Worm (Caenorhabditis elegans) whole organism, late embryonic: ENCODE results near the gene bus-17.

ENCODE experiments used
- F13H6.1 ChIP-seq: sonication (generic microtip); optimal IDR thresholded peaks from 2 replicates; lab custom pipeline; 2016; ENCODE audit warnings: missing genetic modification characterization, missing compliant biosample characterization
- K02D7.2 ChIP-seq: sonication (generic microtip); optimal IDR thresholded peaks from 2 replicates; lab custom pipeline; 2017; ENCODE audit warnings: mild to moderate bottlenecking, missing genetic modification characterization, missing compliant biosample characterization
- T23F11.4 ChIP-seq: fragments of 200-800 bp; sonication (Bioruptor generic); optimal IDR thresholded peaks from 2 replicates; lab custom pipeline; 2018; ENCODE audit warnings: mild to moderate bottlenecking, missing genetic modification characterization, missing compliant biosample characterization
- Y22D7AL.16 ChIP-seq: sonication (generic microtip); optimal IDR thresholded peaks from 2 replicates; lab custom pipeline; 2016; ENCODE audit warnings: missing genetic modification characterization, missing compliant biosample characterization
- ahr-1 ChIP-seq: sonication (generic microtip); optimal IDR thresholded peaks from 2 replicates; lab custom pipeline; 2016; ENCODE audit warnings: missing genetic modification characterization, missing compliant biosample characterization
- ama-1 ChIP-seq: fragments of 150-350 bp; optimal IDR thresholded peaks from 2 replicates; lab custom pipeline; 2014
- ceh-18 ChIP-seq: sonication (generic microtip); optimal IDR thresholded peaks from 2 replicates; lab custom pipeline; 2016; ENCODE audit warnings: missing genetic modification characterization, missing compliant biosample characterization
- ceh-2 ChIP-seq: sonication (generic microtip); optimal IDR thresholded peaks from 2 replicates; lab custom pipeline; 2016; ENCODE audit warnings: missing genotype, missing genetic modification characterization, missing compliant biosample characterization
- ceh-22 ChIP-seq: sonication (generic microtip); optimal IDR thresholded peaks from 2 replicates; lab custom pipeline; 2017; ENCODE audit warnings: missing biosample characterization, missing genetic modification characterization
- ceh-30 ChIP-seq: fragments of 150-350 bp; optimal IDR thresholded peaks from 2 replicates; lab custom pipeline; 2014; ENCODE audit warnings: missing biosample characterization, missing genetic modification characterization
- ceh-34 ChIP-seq: sonication (generic microtip); optimal IDR thresholded peaks from 2 replicates; lab custom pipeline; 2016; ENCODE audit warnings: mild to moderate bottlenecking, missing genetic modification characterization, missing compliant biosample characterization
- ceh-45 ChIP-seq: fragments of 200-800 bp; sonication (Bioruptor generic); IDR thresholded peaks from 2 replicates; pipeline ENCODE4 v1.3.6; 2022; ENCODE audit warnings: missing genetic modification reagents, missing genetic modification characterization, missing compliant biosample characterization
- ceh-48 ChIP-seq: sonication (generic microtip); optimal IDR thresholded peaks from 2 replicates; lab custom pipeline; 2016; ENCODE audit warnings: missing genetic modification characterization, inconsistent platforms, missing compliant biosample characterization
- ceh-6 ChIP-seq: fragments of 200-800 bp; sonication (Bioruptor generic); optimal IDR thresholded peaks from 2 replicates; lab custom pipeline; 2018; ENCODE audit warnings: mild to moderate bottlenecking, missing genetic modification characterization, missing compliant biosample characterization
- ceh-9 ChIP-seq: sonication (generic microtip); optimal IDR thresholded peaks from 2 replicates; lab custom pipeline; 2016; ENCODE audit warnings: mild to moderate bottlenecking, missing genetic modification characterization, inconsistent platforms, missing compliant biosample characterization
- dmd-4 ChIP-seq: sonication (generic microtip); optimal IDR thresholded peaks from 2 replicates; lab custom pipeline; 2016; ENCODE audit warnings: borderline replicate concordance, missing genetic modification characterization, missing compliant biosample characterization
- dve-1 ChIP-seq: sonication (generic microtip); optimal IDR thresholded peaks from 2 replicates; lab custom pipeline; 2017; ENCODE audit warnings: antibody characterized with exemption, mild to moderate bottlenecking, missing genetic modification characterization, missing compliant biosample characterization
- elt-2 ChIP-seq: sonication (generic microtip); optimal IDR thresholded peaks from 2 replicates; lab custom pipeline; 2016; ENCODE audit warnings: missing genetic modification reagents, missing genetic modification characterization, missing compliant biosample characterization
- elt-4 ChIP-seq: sonication (generic microtip); optimal IDR thresholded peaks from 2 replicates; lab custom pipeline; 2016; ENCODE audit warnings: missing genetic modification characterization, missing compliant biosample characterization
- ets-4 ChIP-seq: sonication (generic microtip); optimal IDR thresholded peaks from 2 replicates; lab custom pipeline; 2016; ENCODE audit warnings: missing genetic modification characterization, missing compliant biosample characterization
- eyg-1 ChIP-seq: sonication (generic microtip); optimal IDR thresholded peaks from 2 replicates; lab custom pipeline; 2016; ENCODE audit warnings: missing genotype, missing genetic modification characterization, missing compliant biosample characterization
- fax-1 ChIP-seq: sonication (generic microtip); optimal IDR thresholded peaks from 2 replicates; lab custom pipeline; 2016; ENCODE audit warnings: missing genotype, missing genetic modification characterization, missing compliant biosample characterization
- fkh-10 ChIP-seq: fragments of 150-350 bp; optimal IDR thresholded peaks from 2 replicates; lab custom pipeline; 2014; ENCODE audit warnings: missing biosample characterization, missing genetic modification reagents, missing genetic modification characterization
- fkh-6 ChIP-seq: sonication (generic microtip); optimal IDR thresholded peaks from 2 replicates; lab custom pipeline; 2016; ENCODE audit warnings: missing genetic modification characterization, missing compliant biosample characterization
- gmeb-2 ChIP-seq: sonication (generic microtip); optimal IDR thresholded peaks from 2 replicates; lab custom pipeline; 2016; ENCODE audit warnings: missing genetic modification characterization, inconsistent platforms, missing compliant biosample characterization
- hlh-30 ChIP-seq: sonication (generic microtip); optimal IDR thresholded peaks from 2 replicates; lab custom pipeline; 2017; ENCODE audit warnings: antibody characterized with exemption, missing genetic modification characterization, missing compliant biosample characterization; ENCODE audit not compliant: insufficient read depth
- hlh-6 ChIP-seq: sonication (generic microtip); optimal IDR thresholded peaks from 2 replicates; lab custom pipeline; 2016; ENCODE audit warnings: missing genotype, missing genetic modification characterization, missing compliant biosample characterization
- hlh-8 ChIP-seq: sonication (generic microtip); optimal IDR thresholded peaks from 2 replicates; lab custom pipeline; 2016; ENCODE audit warnings: missing genotype, missing genetic modification characterization, missing compliant biosample characterization
- lim-6 ChIP-seq: sonication (generic microtip); optimal IDR thresholded peaks from 2 replicates; lab custom pipeline; 2016; ENCODE audit warnings: missing genetic modification characterization, missing compliant biosample characterization
- lin-11 ChIP-seq: fragments of 200-800 bp; sonication (Bioruptor generic); optimal IDR thresholded peaks from 2 replicates; lab custom pipeline; 2018; ENCODE audit warnings: mild to moderate bottlenecking, missing genetic modification characterization, missing compliant biosample characterization
- madf-2 ChIP-seq: sonication (generic microtip); optimal IDR thresholded peaks from 2 replicates; lab custom pipeline; 2017; ENCODE audit warnings: missing genetic modification characterization, missing compliant biosample characterization
- nfya-1 ChIP-seq: sonication (generic microtip); optimal IDR thresholded peaks from 2 replicates; lab custom pipeline; 2017; ENCODE audit warnings: missing genetic modification characterization, mild to moderate bottlenecking, missing compliant biosample characterization, antibody characterized with exemption, moderate library complexity
- nhr-11 ChIP-seq: fragments of 150-350 bp; optimal IDR thresholded peaks from 2 replicates; lab custom pipeline; 2014; ENCODE audit warnings: missing biosample characterization, missing genetic modification characterization
- nhr-232 ChIP-seq: sonication (generic microtip); optimal IDR thresholded peaks from 2 replicates; lab custom pipeline; 2016; ENCODE audit warnings: missing genetic modification characterization, missing compliant biosample characterization
- npax-4 ChIP-seq: sonication (generic microtip); optimal IDR thresholded peaks from 2 replicates; lab custom pipeline; 2016; ENCODE audit warnings: missing genetic modification characterization, missing compliant biosample characterization
- odd-2 ChIP-seq: sonication (generic microtip); optimal IDR thresholded peaks from 2 replicates; lab custom pipeline; 2017; ENCODE audit warnings: antibody characterized with exemption, mild to moderate bottlenecking, missing genetic modification characterization, missing compliant biosample characterization
- pag-3 ChIP-seq: sonication (generic microtip); optimal IDR thresholded peaks from 2 replicates; lab custom pipeline; 2016; ENCODE audit warnings: missing compliant biosample characterization, missing genetic modification characterization, borderline replicate concordance
- pat-9 ChIP-seq: fragments of 200-800 bp; sonication (Bioruptor generic); optimal IDR thresholded peaks from 2 replicates; lab custom pipeline; 2018; ENCODE audit warnings: mild to moderate bottlenecking, missing genetic modification characterization, moderate library complexity, missing compliant biosample characterization
- pax-1 ChIP-seq: fragments of 150-350 bp; optimal IDR thresholded peaks from 2 replicates; lab custom pipeline; 2014; ENCODE audit warnings: missing biosample characterization, missing genetic modification characterization
- pha-4 ChIP-seq: fragments of 150-350 bp; optimal IDR thresholded peaks from 2 replicates; lab custom pipeline; 2018; ENCODE audit warnings: missing biosample characterization, missing genetic modification reagents, missing genetic modification characterization
- pqm-1 ChIP-seq: sonication (generic microtip); optimal IDR thresholded peaks from 2 replicates; lab custom pipeline; 2016; ENCODE audit warnings: missing genetic modification characterization, missing compliant biosample characterization
- pros-1 ChIP-seq: fragments of 150-350 bp; optimal IDR thresholded peaks from 2 replicates; lab custom pipeline; 2014; ENCODE audit warnings: missing biosample characterization, missing genetic modification reagents, missing genetic modification characterization
- rnt-1 ChIP-seq: sonication (generic microtip); optimal IDR thresholded peaks from 2 replicates; lab custom pipeline; 2016; ENCODE audit warnings: missing genetic modification characterization, missing compliant biosample characterization
- sox-2 ChIP-seq: fragments of 200-800 bp; sonication (Bioruptor generic); IDR thresholded peaks from 2 replicates; pipeline ENCODE4 v1.3.6; 2022; ENCODE audit warnings: missing genetic modification reagents, missing genetic modification characterization, missing compliant biosample characterization
- sox-4 ChIP-seq: sonication (generic microtip); optimal IDR thresholded peaks from 2 replicates; lab custom pipeline; 2017; ENCODE audit warnings: mild to moderate bottlenecking, missing genetic modification characterization, inconsistent platforms, missing compliant biosample characterization
- syd-9 ChIP-seq: sonication (generic microtip); optimal IDR thresholded peaks from 2 replicates; lab custom pipeline; 2016; ENCODE audit warnings: mild to moderate bottlenecking, missing genetic modification characterization, moderate library complexity, missing compliant biosample characterization
- tbx-2 ChIP-seq: sonication (generic microtip); optimal IDR thresholded peaks from 2 replicates; lab custom pipeline; 2016; ENCODE audit warnings: missing genetic modification characterization, missing compliant biosample characterization
- tbx-7 ChIP-seq: sonication (generic microtip); optimal IDR thresholded peaks from 2 replicates; lab custom pipeline; 2016; ENCODE audit warnings: missing genotype, missing genetic modification characterization, missing compliant biosample characterization
- unc-3 ChIP-seq, 2 experiments: fragments of 200-800 bp in 1 of 2; sonication (Bioruptor generic) in 1 of 2; sonication (generic microtip) in 1 of 2; conservative IDR thresholded peaks in 1 of 2; optimal IDR thresholded peaks in 1 of 2; 2 replicates each; pipeline versions ENCODE4 v1.3.6 to Lab custom; 2016 to 2022; ENCODE audit warnings: missing compliant biosample characterization in 2 of 2, missing genetic modification characterization in 2 of 2, missing genetic modification reagents in 1 of 2
- unc-42 ChIP-seq: sonication (generic microtip); optimal IDR thresholded peaks from 2 replicates; lab custom pipeline; 2016; ENCODE audit warnings: missing genotype, missing genetic modification characterization, missing compliant biosample characterization
- unc-55 ChIP-seq: sonication (generic microtip); optimal IDR thresholded peaks from 2 replicates; lab custom pipeline; 2017; ENCODE audit warnings: missing biosample characterization, missing genetic modification reagents, missing genetic modification characterization
- zip-5 ChIP-seq: sonication (generic microtip); optimal IDR thresholded peaks from 2 replicates; lab custom pipeline; 2016; ENCODE audit warnings: missing genetic modification characterization, missing compliant biosample characterization
- ztf-16 ChIP-seq: sonication (generic microtip); optimal IDR thresholded peaks from 2 replicates; lab custom pipeline; 2017; ENCODE audit warnings: missing genetic modification characterization, missing compliant biosample characterization

bus-17 gene

ce11 chrX:15741852-15742251 lies 24.3 kb downstream of the bus-17 start:
- TF ChIP-seq nhr-11 (tag; lab: Kevin White, UChicago), result no peak
- no peak for TF ChIP-seq pros-1 (tag; lab: Kevin White, UChicago)
- peak; percentile 48 for TF ChIP-seq ets-4 (tag; lab: Kevin White, UChicago)
- peak; percentile 80 for TF ChIP-seq F13H6.1
- peak; percentile 67 for TF ChIP-seq ceh-9
- TF ChIP-seq ama-1 (lab: Kevin White, UChicago), result no peak
- peak; percentile 53 for TF ChIP-seq pag-3
- peak; percentile 84 for TF ChIP-seq pqm-1 (tag; lab: Kevin White, UChicago)
- peak; percentile 77 for TF ChIP-seq hlh-8
- TF ChIP-seq unc-42 (tag; lab: Kevin White, UChicago), result peak; percentile 18
- peak; percentile 55 for TF ChIP-seq hlh-30 (tag; lab: Kevin White, UChicago)
- peak; percentile 85 for TF ChIP-seq ceh-6 (GFP tag; lab: Kevin White, UChicago)
- peak; percentile 23 for TF ChIP-seq tbx-7
- TF ChIP-seq hlh-6 (tag; lab: Kevin White, UChicago), result peak; percentile 90
- TF ChIP-seq T23F11.4 (GFP tag; lab: Kevin White, UChicago), result peak; percentile 90
- peak; percentile 79 for TF ChIP-seq ceh-2 (tag; lab: Kevin White, UChicago)
- TF ChIP-seq npax-4, result peak; percentile 77
- TF ChIP-seq gmeb-2 (tag; lab: Kevin White, UChicago), result peak; percentile 90
- peak; percentile 60 for TF ChIP-seq dve-1 (tag; lab: Kevin White, UChicago)
- TF ChIP-seq nfya-1, result peak; percentile 74
- TF ChIP-seq dmd-4 (tag; lab: Kevin White, UChicago), result peak; percentile 58
- peak; percentile 87 for TF ChIP-seq ceh-18 (tag; lab: Kevin White, UChicago)
- TF ChIP-seq ceh-30, result peak; percentile 39
- peak; percentile 86 for TF ChIP-seq K02D7.2 (tag; lab: Kevin White, UChicago)
- TF ChIP-seq Y22D7AL.16 (tag; lab: Kevin White, UChicago), result peak; percentile 86
- no peak for TF ChIP-seq pax-1 (tag; lab: Kevin White, UChicago)
- TF ChIP-seq fkh-10 (GFP tag; lab: Kevin White, UChicago), result peak; percentile 65
- TF ChIP-seq fkh-6, result peak; percentile 84
- peak; percentile 80 for TF ChIP-seq rnt-1 (tag; lab: Kevin White, UChicago)
- peak; percentile 92 for TF ChIP-seq unc-3 (GFP tag; conservative IDR thresholded peaks at IDR 0.05; lab: Robert Waterston, UW)
- peak; percentile 88 for TF ChIP-seq unc-3 (tag; optimal IDR thresholded peaks at IDR 0.05; lab: Kevin White, UChicago)
- peak; percentile 86 for TF ChIP-seq tbx-2
- TF ChIP-seq ceh-48 (tag; lab: Kevin White, UChicago), result peak; percentile 78
- peak; percentile 86 for TF ChIP-seq ceh-34 (tag; lab: Kevin White, UChicago)
- peak; percentile 86 for TF ChIP-seq eyg-1
- peak; percentile 83 for TF ChIP-seq lin-11 (tag; lab: Kevin White, UChicago)
- TF ChIP-seq fax-1 (tag; lab: Kevin White, UChicago), result peak; percentile 80
- peak; percentile 80 for TF ChIP-seq nhr-232
- peak; percentile 93 for TF ChIP-seq ceh-45 (GFP tag; lab: Robert Waterston, UW)
- TF ChIP-seq sox-2 (GFP tag; lab: Robert Waterston, UW), result peak; percentile 90
- TF ChIP-seq ahr-1 (tag; lab: Kevin White, UChicago), result peak; percentile 72
- peak; percentile 83 for TF ChIP-seq madf-2 (tag; lab: Kevin White, UChicago)
- TF ChIP-seq ceh-22 (tag; lab: Kevin White, UChicago), result no peak
- TF ChIP-seq lim-6 (tag; lab: Kevin White, UChicago), result peak; percentile 37
- peak; percentile 30 for TF ChIP-seq odd-2 (tag; lab: Kevin White, UChicago)
- peak; percentile 92 for TF ChIP-seq ztf-16 (tag; lab: Kevin White, UChicago)
- peak; percentile 86 for TF ChIP-seq pat-9
- peak; percentile 91 for TF ChIP-seq sox-4
- TF ChIP-seq syd-9 (tag; lab: Kevin White, UChicago), result peak; percentile 77
- TF ChIP-seq pha-4, result no peak
- TF ChIP-seq elt-2, result peak; percentile 90
- TF ChIP-seq elt-4 (tag; lab: Kevin White, UChicago), result no peak
- no peak for TF ChIP-seq unc-55 (GFP tag; lab: Kevin White, UChicago)
- TF ChIP-seq zip-5 (tag; lab: Kevin White, UChicago), result peak; percentile 69
